Worm (Caenorhabditis elegans) whole organism, L4 larva: ENCODE data around the gene pqn-54.

ENCODE experiments used
- arid-1 ChIP-seq: fragments of 200-800 bp; sonication (Bioruptor generic); conservative IDR thresholded peaks from 2 replicates; pipeline ENCODE4 v1.3.6; 2022; ENCODE audit warnings: missing genetic modification reagents, missing genetic modification characterization, missing compliant biosample characterization
- attf-4 ChIP-seq: sonication (generic microtip); optimal IDR thresholded peaks from 3 replicates; lab custom pipeline; 2017; ENCODE audit warnings: missing biosample characterization, missing genetic modification characterization
- ceh-20 ChIP-seq: fragments of 200-800 bp; sonication (Bioruptor generic); IDR thresholded peaks from 2 replicates; pipeline ENCODE4 v1.3.6; 2022; ENCODE audit warnings: missing genetic modification reagents, missing genetic modification characterization, missing compliant biosample characterization
- dpl-1 ChIP-seq: fragments of 150-350 bp; optimal IDR thresholded peaks from 2 replicates; lab custom pipeline; 2014; ENCODE audit warnings: missing biosample characterization, missing genetic modification reagents, missing genetic modification characterization
- dve-1 ChIP-seq: sonication (generic microtip); optimal IDR thresholded peaks from 2 replicates; lab custom pipeline; 2017; ENCODE audit warnings: antibody characterized with exemption, mild to moderate bottlenecking, missing genetic modification characterization, missing compliant biosample characterization; ENCODE audit not compliant: insufficient read depth
- lsy-2 ChIP-seq, 2 experiments: fragments of 150-350 bp in 1 of 2; sonication (generic microtip) in 1 of 2; optimal IDR thresholded peaks; 2 replicates each; lab custom pipeline; 2014 to 2017; ENCODE audit warnings: missing biosample characterization in 2 of 2, missing genetic modification characterization in 2 of 2
- skn-1 ChIP-seq: fragments of 150-350 bp; optimal IDR thresholded peaks from 2 replicates; lab custom pipeline; 2014; ENCODE audit warnings: missing biosample characterization, missing genetic modification characterization

DNA sequence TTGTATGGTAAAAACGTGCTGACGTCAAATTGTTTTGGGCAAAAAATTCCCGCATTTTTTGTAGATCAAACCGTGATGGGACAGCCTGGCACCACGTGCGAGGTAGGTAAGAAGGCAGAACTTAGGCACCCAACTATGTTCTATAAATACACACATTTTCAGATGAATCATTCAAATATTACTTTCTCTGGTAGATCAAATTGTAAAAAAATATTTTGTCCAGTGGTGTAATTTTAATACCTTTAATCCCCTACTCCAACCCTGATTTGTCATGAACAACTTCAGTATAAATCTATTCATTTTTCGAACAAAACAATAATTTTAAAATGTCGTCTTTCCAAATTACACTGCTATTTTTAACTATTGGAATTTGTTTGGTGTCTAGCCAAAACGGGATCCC is 29.7 kb downstream of the pqn-54 start, which contains the start of gene spig-7:
- TF ChIP-seq dve-1 (tag; lab: Kevin White, UChicago) (no peak), lsy-2 (tag; optimal IDR thresholded peaks at IDR 0.05; lab: Kevin White, UChicago) (no peak), dpl-1 (GFP tag; lab: Kevin White, UChicago) (no peak), ceh-20 (GFP tag; lab: Robert Waterston, UW) (no peak), skn-1 (tag; lab: Kevin White, UChicago) (no peak), attf-4 (tag; lab: Kevin White, UChicago) (no peak), arid-1 (GFP tag; lab: Robert Waterston, UW) (no peak)
